Fruit fly (Drosophila melanogaster): Measurements from ENCODE around the gene Smr.

Smr gene

DNA sequence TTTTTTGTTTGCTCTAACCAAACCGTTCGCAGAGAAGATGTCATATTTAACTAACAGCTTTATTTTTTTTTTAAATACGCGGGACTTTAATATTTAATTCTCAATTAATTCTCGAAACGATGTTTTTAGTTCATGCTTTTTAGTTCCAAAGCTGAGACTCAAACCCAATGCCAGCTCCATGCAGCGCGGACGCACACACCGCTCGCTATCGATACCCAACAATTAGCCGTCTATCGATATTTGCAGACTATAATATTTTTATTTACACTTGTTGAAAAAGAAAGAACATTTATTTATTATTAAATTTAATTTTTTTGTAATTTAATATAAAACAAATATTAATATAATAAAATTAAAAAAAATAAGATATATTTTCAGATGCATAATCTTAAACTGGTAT is 22.2 kb upstream of the Smr start:
- TF ChIP-seq gl (tag; optimal IDR thresholded peaks at IDR 0.05) (no peak), CG8159 (tag; optimal IDR thresholded peaks at IDR 0.05) (no peak)

DNA sequence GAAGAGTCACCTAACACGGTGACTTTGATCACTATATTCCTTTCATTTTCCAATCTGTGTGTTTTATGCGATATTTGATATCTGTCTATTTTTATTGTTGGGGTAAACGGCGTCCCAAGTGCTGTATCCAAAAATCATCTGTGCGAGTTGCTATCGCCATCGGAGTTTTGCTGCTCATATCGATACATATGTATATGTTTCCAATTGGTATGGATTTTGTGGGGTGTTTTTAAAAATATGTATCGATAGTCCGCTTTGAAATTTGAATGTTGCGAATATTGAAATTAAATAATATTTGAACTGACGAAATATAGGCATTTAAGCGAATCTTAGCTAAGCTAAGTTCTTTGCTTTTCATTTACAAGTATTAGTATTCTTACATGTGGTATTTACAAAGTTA is 21.0 kb upstream of the Smr start, which contains the start of gene pira:
Gene pira, minus strand, starts transcription at position 145 of the 400 bp plus-strand sequence.
- TF ChIP-seq gl (tag; optimal IDR thresholded peaks at IDR 0.05): no peak
- TF ChIP-seq CG12605 (GFP tag; IDR thresholded peaks at IDR 0.05): no peak
- no peak for TF ChIP-seq CG10348 (GFP tag; IDR thresholded peaks at IDR 0.05)
- no peak for TF ChIP-seq CG14655 (GFP tag; optimal IDR thresholded peaks at IDR 0.05)
- TF ChIP-seq Ets98B (GFP tag; IDR thresholded peaks at IDR 0.05): no peak
- no peak for TF ChIP-seq D1 (tag; optimal IDR thresholded peaks at IDR 0.05)
- no peak for TF ChIP-seq CG8159 (tag; optimal IDR thresholded peaks at IDR 0.05)
- TF ChIP-seq Snoo (tag; optimal IDR thresholded peaks at IDR 0.05): no peak
- TF ChIP-seq EcR (GFP tag; optimal IDR thresholded peaks at IDR 0.05): no peak
- no peak for TF ChIP-seq Pif1A (GFP tag; optimal IDR thresholded peaks at IDR 0.05)
- TF ChIP-seq CG17806 (tag; optimal IDR thresholded peaks at IDR 0.05): no peak
- TF ChIP-seq CG15710 (tag; optimal IDR thresholded peaks at IDR 0.05): no peak
- TF ChIP-seq CG13204 (GFP tag; optimal IDR thresholded peaks at IDR 0.05): no peak

dm6 chrX:12760466-12761133 is 18.2 kb upstream of the Smr start, which contains the start of gene Paics:
Gene Paics (minus strand): TSS chrX:12760617.
- TF ChIP-seq Snoo (tag; optimal IDR thresholded peaks at IDR 0.05) (peak; percentile 59), fd96Ca (GFP tag; IDR thresholded peaks at IDR 0.05) (peak; percentile 75; the same call in 2 of the 3 replicates), CG9948 (tag; optimal IDR thresholded peaks at IDR 0.05) (peak; percentile 50), CG4496 (GFP tag; IDR thresholded peaks at IDR 0.05) (peak; percentile 64), Ets98B (GFP tag; IDR thresholded peaks at IDR 0.05) (peak; percentile 54), rn (GFP tag; IDR thresholded peaks at IDR 0.05) (peak; percentile 49; the same call in 1 of the 2 replicates), D1 (tag; optimal IDR thresholded peaks at IDR 0.05) (no peak), CG10348 (GFP tag; IDR thresholded peaks at IDR 0.05) (no peak), CG34367 (tag; optimal IDR thresholded peaks at IDR 0.05) (peak; percentile 57), CG12605 (GFP tag; IDR thresholded peaks at IDR 0.05) (no peak), Pif1A (GFP tag; optimal IDR thresholded peaks at IDR 0.05) (peak; percentile 72), CG8301 (tag; optimal IDR thresholded peaks at IDR 0.05) (peak; percentile 40), CG15710 (tag; optimal IDR thresholded peaks at IDR 0.05) (peak; percentile 55), gl (tag; optimal IDR thresholded peaks at IDR 0.05) (peak; percentile 14), Pif1B (GFP tag; optimal IDR thresholded peaks at IDR 0.05) (peak; percentile 67), CG17806 (tag; optimal IDR thresholded peaks at IDR 0.05) (peak; percentile 42), CG32121 (GFP tag; IDR thresholded peaks at IDR 0.05) (no peak), CG14655 (GFP tag; optimal IDR thresholded peaks at IDR 0.05) (peak; percentile 74), CG8159 (tag; optimal IDR thresholded peaks at IDR 0.05) (peak; percentile 61), EcR (GFP tag; optimal IDR thresholded peaks at IDR 0.05) (peak; percentile 16), CG13204 (GFP tag; optimal IDR thresholded peaks at IDR 0.05) (no peak)

DNA sequence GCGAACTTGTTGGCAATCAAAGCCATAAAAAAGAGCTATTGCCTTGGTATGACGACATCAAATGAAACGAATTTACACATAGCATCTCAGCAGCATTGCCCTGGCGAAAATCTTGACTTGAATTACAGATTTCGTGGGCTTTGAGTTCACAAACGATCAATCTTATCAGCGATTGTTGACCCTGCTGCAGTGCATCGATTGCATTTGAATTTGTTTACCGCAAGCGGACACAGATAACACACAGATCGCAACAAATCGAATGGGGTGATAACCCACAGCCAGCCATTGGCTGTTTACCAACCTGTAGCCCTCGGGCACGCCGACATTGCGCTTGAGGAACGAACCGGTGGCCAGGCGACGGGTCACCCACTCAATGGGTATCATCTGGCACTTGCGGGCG is 16.7 kb upstream of the Smr start:
- no peak for TF ChIP-seq D1 (tag; optimal IDR thresholded peaks at IDR 0.05)
- peak; percentile 56 for TF ChIP-seq EcR (GFP tag; optimal IDR thresholded peaks at IDR 0.05)

dm6 chrX:12757075-12757474 is 14.7 kb upstream of the Smr start:
- TF ChIP-seq CG8301 (tag; optimal IDR thresholded peaks at IDR 0.05) (peak; percentile 1), CG17806 (tag; optimal IDR thresholded peaks at IDR 0.05) (no peak), CG4496 (GFP tag; IDR thresholded peaks at IDR 0.05) (peak; percentile 56; the same call in 2 of the 3 replicates), CG9948 (tag; optimal IDR thresholded peaks at IDR 0.05) (no peak), CG34367 (tag; optimal IDR thresholded peaks at IDR 0.05) (peak; percentile 22), gl (tag; optimal IDR thresholded peaks at IDR 0.05) (peak; percentile 17), D1 (tag; optimal IDR thresholded peaks at IDR 0.05) (peak; percentile 34), CG12605 (GFP tag; IDR thresholded peaks at IDR 0.05) (peak; percentile 38; the same call in 1 of the 2 replicates)

dm6 chrX:12756374-12756721 is 13.9 kb upstream of the Smr start:
- TF ChIP-seq gl (tag; optimal IDR thresholded peaks at IDR 0.05): peak; percentile 33
- no peak for TF ChIP-seq rn (GFP tag; IDR thresholded peaks at IDR 0.05)
- TF ChIP-seq Ets98B (GFP tag; IDR thresholded peaks at IDR 0.05): peak; percentile 15; the same call in 1 of the 2 replicates
- TF ChIP-seq CG17806 (tag; optimal IDR thresholded peaks at IDR 0.05): no peak
- TF ChIP-seq EcR (GFP tag; optimal IDR thresholded peaks at IDR 0.05): peak; percentile 81
- peak; percentile 45; the same call in 1 of the 3 replicates for TF ChIP-seq fd96Ca (GFP tag; IDR thresholded peaks at IDR 0.05)
